Worm (Caenorhabditis elegans): Measurements from ENCODE around the gene R13A1.1.

ce11 chrIV:7258253-7258652 lies 38.4 kb downstream of the R13A1.1 start, which contains the start of gene C06E4.6:
- no peak for TF ChIP-seq ref-1 (GFP tag; conservative IDR thresholded peaks at IDR 0.05)
- TF ChIP-seq ztf-23 (GFP tag; IDR thresholded peaks at IDR 0.05): no peak
- no peak for TF ChIP-seq flt-1 (GFP tag; IDR thresholded peaks at IDR 0.05)
- no peak for TF ChIP-seq cog-1 (tag; optimal IDR thresholded peaks at IDR 0.05)
- no peak for TF ChIP-seq klf-2 (GFP tag; conservative IDR thresholded peaks at IDR 0.05)

Measured in whole organism, midembryonic.